Fruit fly (Drosophila melanogaster): ENCODE data around the gene Sfp93F.

- no peak for TF ChIP-seq ey (GFP tag; optimal IDR thresholded peaks at IDR 0.05)
- no peak for TF ChIP-seq psq (GFP tag; optimal IDR thresholded peaks at IDR 0.05)
- TF ChIP-seq pan (optimal IDR thresholded peaks at IDR 0.05) = no peak
- no peak for TF ChIP-seq sage (GFP tag; optimal IDR thresholded peaks at IDR 0.05)
- no peak for TF ChIP-seq jim (GFP tag; optimal IDR thresholded peaks at IDR 0.05)
- no peak for TF ChIP-seq dsf (GFP tag; optimal IDR thresholded peaks at IDR 0.05; ENCODE audit: borderline replicate concordance)
- no peak for TF ChIP-seq Sp1 (GFP tag; optimal IDR thresholded peaks at IDR 0.05)
- TF ChIP-seq Dfd (GFP tag; optimal IDR thresholded peaks at IDR 0.05) = no peak
- no peak for TF ChIP-seq h (GFP tag; optimal IDR thresholded peaks at IDR 0.05)
- TF ChIP-seq Vsx2 (GFP tag; optimal IDR thresholded peaks at IDR 0.05; ENCODE audit: partially characterized antibody) = no peak
- TF ChIP-seq usp (GFP tag; optimal IDR thresholded peaks at IDR 0.05) = no peak
- no peak for TF ChIP-seq Hr78 (GFP tag; optimal IDR thresholded peaks at IDR 0.05)
- TF ChIP-seq HLH106 (tag; optimal IDR thresholded peaks at IDR 0.05) = no peak
Measured at dm6 chr3R:21744988-21745387, 8.9 kb upstream of the Sfp93F start, which contains the start of gene CG31343.

All from whole organism, wandering third instar larva.